Worm (Caenorhabditis elegans) whole organism, young adult: ENCODE measurements around the gene Y71H2AM.6.

ENCODE experiments used
- B0019.2 ChIP-seq: fragments of 200-800 bp; sonication (Bioruptor generic); conservative IDR thresholded peaks from 2 replicates; pipeline ENCODE4 v1.3.6; 2022; ENCODE audit warnings: missing genetic modification reagents, missing genetic modification characterization, missing compliant biosample characterization
- B0035.1 ChIP-seq: sonication (generic microtip); optimal IDR thresholded peaks from 2 replicates; lab custom pipeline; 2016; ENCODE audit warnings: missing genetic modification characterization, mild to moderate bottlenecking, missing compliant biosample characterization, missing genotype, missing genetic modification reagents
- B0261.1 ChIP-seq: sonication (generic microtip); optimal IDR thresholded peaks from 2 replicates; lab custom pipeline; 2016; ENCODE audit warnings: mild to moderate bottlenecking, missing genetic modification characterization, moderate library complexity, missing compliant biosample characterization
- C06A6.2 ChIP-seq: fragments of 200-800 bp; sonication (Bioruptor generic); conservative IDR thresholded peaks from 2 replicates; pipeline ENCODE4 v1.3.6; 2022; ENCODE audit warnings: missing genetic modification characterization, missing compliant biosample characterization
- D2030.7 ChIP-seq: fragments of 200-800 bp; sonication (Bioruptor generic); IDR thresholded peaks from 2 replicates; pipeline ENCODE4 v1.3.6; 2022; ENCODE audit warnings: missing genetic modification reagents, missing genetic modification characterization, missing compliant biosample characterization
- F23B12.7 ChIP-seq: sonication (generic microtip); optimal IDR thresholded peaks from 2 replicates; lab custom pipeline; 2017; ENCODE audit warnings: missing genetic modification characterization, mild to moderate bottlenecking, missing compliant biosample characterization, antibody characterized with exemption, moderate library complexity; ENCODE audit not compliant: insufficient read depth
- F37B4.10 ChIP-seq: fragments of 200-800 bp; sonication (Bioruptor generic); IDR thresholded peaks from 2 replicates; pipeline ENCODE4 v1.3.6; 2022; ENCODE audit warnings: missing genetic modification characterization, missing compliant biosample characterization
- F49E8.2 ChIP-seq: sonication (generic microtip); optimal IDR thresholded peaks from 3 replicates; lab custom pipeline; 2017; ENCODE audit warnings: missing genetic modification characterization, mild to moderate bottlenecking, missing compliant biosample characterization, antibody characterized with exemption, moderate library complexity; ENCODE audit not compliant: insufficient read depth
- T07F8.4 ChIP-seq: sonication (generic microtip); optimal IDR thresholded peaks from 2 replicates; lab custom pipeline; 2016; ENCODE audit warnings: mild to moderate bottlenecking, missing genetic modification characterization, moderate library complexity, missing compliant biosample characterization
- Y56A3A.18 ChIP-seq: fragments of 200-800 bp; sonication (Bioruptor generic); IDR thresholded peaks from 2 replicates; pipeline ENCODE4 v1.3.6; 2022; ENCODE audit warnings: missing genetic modification reagents, missing genetic modification characterization, missing compliant biosample characterization
- Y67H2A.10 ChIP-seq: fragments of 200-800 bp; sonication (Bioruptor generic); conservative IDR thresholded peaks from 2 replicates; pipeline ENCODE4 v1.3.6; 2022; ENCODE audit warnings: missing genetic modification reagents, missing genetic modification characterization, missing compliant biosample characterization
- aptf-2 ChIP-seq: fragments of 200-800 bp; sonication (Bioruptor generic); conservative IDR thresholded peaks from 2 replicates; pipeline ENCODE4 v1.3.6; 2022; ENCODE audit warnings: missing genetic modification reagents, missing genetic modification characterization, missing compliant biosample characterization
- attf-6 ChIP-seq: fragments of 200-800 bp; sonication (Bioruptor generic); IDR thresholded peaks from 2 replicates; pipeline ENCODE4 v1.3.6; 2022; ENCODE audit warnings: missing genetic modification reagents, missing genetic modification characterization, missing compliant biosample characterization
- bed-2 ChIP-seq: fragments of 200-800 bp; sonication (Bioruptor generic); IDR thresholded peaks from 2 replicates; pipeline ENCODE4 v1.3.6; 2022; ENCODE audit warnings: missing genetic modification reagents, missing genetic modification characterization, missing compliant biosample characterization
- cebp-1 ChIP-seq, 2 experiments: fragments of 200-800 bp in 1 of 2; sonication (Bioruptor generic) in 1 of 2; sonication (generic microtip) in 1 of 2; IDR thresholded peaks in 1 of 2; optimal IDR thresholded peaks in 1 of 2; 2 replicates each; pipeline versions ENCODE4 v1.3.6 to Lab custom; 2017 to 2022; ENCODE audit warnings: missing compliant biosample characterization in 2 of 2, missing genetic modification characterization in 2 of 2, mild to moderate bottlenecking in 1 of 2, missing genetic modification reagents in 1 of 2, moderate library complexity in 1 of 2
- ceh-40 ChIP-seq: fragments of 200-800 bp; sonication (Bioruptor generic); IDR thresholded peaks from 2 replicates; pipeline ENCODE4 v1.3.6; 2022; ENCODE audit warnings: missing genetic modification characterization, missing compliant biosample characterization
- chd-7 ChIP-seq: sonication (generic microtip); optimal IDR thresholded peaks from 2 replicates; lab custom pipeline; 2016; ENCODE audit warnings: mild to moderate bottlenecking, missing genetic modification characterization, moderate library complexity, missing compliant biosample characterization
- efl-1 ChIP-seq: fragments of 150-350 bp; optimal IDR thresholded peaks from 2 replicates; lab custom pipeline; 2014; ENCODE audit warnings: missing biosample characterization, missing genetic modification reagents, missing genetic modification characterization
- ekl-4 ChIP-seq: fragments of 200-800 bp; sonication (Bioruptor generic); IDR thresholded peaks from 2 replicates; pipeline ENCODE4 v1.3.6; 2022; ENCODE audit warnings: missing genetic modification reagents, missing genetic modification characterization, missing compliant biosample characterization
- fkh-3 ChIP-seq: sonication (generic microtip); optimal IDR thresholded peaks from 2 replicates; lab custom pipeline; 2016; ENCODE audit warnings: mild to moderate bottlenecking, missing genetic modification characterization, missing compliant biosample characterization
- him-1 ChIP-seq: sonication (generic microtip); optimal IDR thresholded peaks from 2 replicates; lab custom pipeline; 2016; ENCODE audit warnings: missing genotype, missing genetic modification reagents, missing genetic modification characterization, missing compliant biosample characterization
- hlh-26 ChIP-seq: fragments of 200-800 bp; sonication (Bioruptor generic); conservative IDR thresholded peaks from 2 replicates; pipeline ENCODE4 v1.3.6; 2022; ENCODE audit warnings: missing genetic modification reagents, missing genetic modification characterization, missing compliant biosample characterization
- hmg-1.2 ChIP-seq: fragments of 200-800 bp; sonication (Bioruptor generic); IDR thresholded peaks from 2 replicates; pipeline ENCODE4 v1.3.6; 2022; ENCODE audit warnings: missing genetic modification reagents, missing genetic modification characterization, missing compliant biosample characterization
- lin-26 ChIP-seq: fragments of 200-800 bp; sonication (Bioruptor generic); IDR thresholded peaks from 2 replicates; pipeline ENCODE4 v1.3.6; 2022; ENCODE audit warnings: missing genetic modification reagents, missing genetic modification characterization, missing compliant biosample characterization
- lin-40 ChIP-seq: sonication (generic microtip); optimal IDR thresholded peaks from 2 replicates; lab custom pipeline; 2016; ENCODE audit warnings: missing genetic modification characterization, mild to moderate bottlenecking, missing compliant biosample characterization, missing genotype, missing genetic modification reagents
- lin-54 ChIP-seq: fragments of 200-800 bp; sonication (Bioruptor generic); optimal IDR thresholded peaks from 2 replicates; lab custom pipeline; 2018; ENCODE audit warnings: mild to moderate bottlenecking, missing genetic modification characterization, missing compliant biosample characterization
- lsl-1 ChIP-seq: fragments of 200-800 bp; sonication (Bioruptor generic); optimal IDR thresholded peaks from 2 replicates; lab custom pipeline; 2018; ENCODE audit warnings: mild to moderate bottlenecking, missing genetic modification characterization, moderate library complexity, missing compliant biosample characterization
- lsy-27 ChIP-seq: sonication (generic microtip); optimal IDR thresholded peaks from 2 replicates; lab custom pipeline; 2017; ENCODE audit warnings: missing genetic modification characterization, mild to moderate bottlenecking, missing compliant biosample characterization, antibody characterized with exemption, missing genotype, borderline replicate concordance; ENCODE audit not compliant: insufficient read depth
- madf-10 ChIP-seq: sonication (generic microtip); optimal IDR thresholded peaks from 2 replicates; lab custom pipeline; 2016; ENCODE audit warnings: mild to moderate bottlenecking, missing genetic modification characterization, missing compliant biosample characterization
- madf-8 ChIP-seq: fragments of 200-800 bp; sonication (Bioruptor generic); conservative IDR thresholded peaks from 2 replicates; pipeline ENCODE4 v1.3.6; 2022; ENCODE audit warnings: missing genetic modification reagents, missing genetic modification characterization, missing compliant biosample characterization
- mel-28 ChIP-seq: sonication (generic microtip); optimal IDR thresholded peaks from 2 replicates; lab custom pipeline; 2016; ENCODE audit warnings: borderline replicate concordance, mild to moderate bottlenecking, missing genetic modification characterization, missing compliant biosample characterization
- mes-4 ChIP-seq: sonication (generic microtip); optimal IDR thresholded peaks from 2 replicates; lab custom pipeline; 2016; ENCODE audit warnings: missing genotype, missing genetic modification characterization, missing compliant biosample characterization
- nhr-27 ChIP-seq: fragments of 200-800 bp; sonication (Bioruptor generic); optimal IDR thresholded peaks from 2 replicates; lab custom pipeline; 2018; ENCODE audit warnings: mild to moderate bottlenecking, missing genetic modification characterization, moderate library complexity, missing compliant biosample characterization
- pha-4 ChIP-seq: fragments of 150-350 bp; sonication (generic microtip); optimal IDR thresholded peaks from 2 replicates; lab custom pipeline; 2014; ENCODE audit warnings: missing biosample characterization, missing genetic modification reagents, missing genetic modification characterization
- rec-8 ChIP-seq, 2 experiments: sonication (generic microtip); optimal IDR thresholded peaks; 2 replicates each; lab custom pipeline; 2016; ENCODE audit warnings: mild to moderate bottlenecking in 2 of 2, missing genetic modification characterization in 2 of 2, missing genetic modification reagents in 2 of 2, missing genotype in 2 of 2, missing biosample characterization in 1 of 2, missing compliant biosample characterization in 1 of 2, moderate library complexity in 1 of 2
- repo-1 ChIP-seq: sonication (generic microtip); optimal IDR thresholded peaks from 2 replicates; lab custom pipeline; 2017; ENCODE audit warnings: mild to moderate bottlenecking, missing genetic modification characterization, missing compliant biosample characterization
- sdz-38 ChIP-seq: sonication (generic microtip); optimal IDR thresholded peaks from 2 replicates; lab custom pipeline; 2016; ENCODE audit warnings: missing genotype, missing genetic modification characterization, missing compliant biosample characterization
- snpc-1.3 ChIP-seq: sonication (generic microtip); optimal IDR thresholded peaks from 2 replicates; lab custom pipeline; 2017; ENCODE audit warnings: missing genetic modification characterization, mild to moderate bottlenecking, missing compliant biosample characterization, antibody characterized with exemption, moderate library complexity, missing genotype, missing genetic modification reagents; ENCODE audit not compliant: insufficient read depth
- sptf-2 ChIP-seq: fragments of 200-800 bp; sonication (Bioruptor generic); optimal IDR thresholded peaks from 2 replicates; lab custom pipeline; 2018; ENCODE audit warnings: mild to moderate bottlenecking, missing genetic modification characterization, missing compliant biosample characterization
- tbx-9 ChIP-seq: sonication (generic microtip); optimal IDR thresholded peaks from 2 replicates; lab custom pipeline; 2016; ENCODE audit warnings: borderline replicate concordance, missing genetic modification characterization, inconsistent platforms, missing compliant biosample characterization
- unc-62 ChIP-seq: fragments of 150-350 bp; optimal IDR thresholded peaks from 2 replicates; lab custom pipeline; 2014; ENCODE audit warnings: missing biosample characterization, missing genetic modification reagents, missing genetic modification characterization
- xnd-1 ChIP-seq: sonication (generic microtip); optimal IDR thresholded peaks from 2 replicates; lab custom pipeline; 2016; ENCODE audit warnings: missing genotype, missing genetic modification reagents, missing genetic modification characterization, missing compliant biosample characterization
- zfh-2 ChIP-seq: fragments of 200-800 bp; sonication (Bioruptor generic); conservative IDR thresholded peaks from 2 replicates; pipeline ENCODE4 v1.3.6; 2022; ENCODE audit warnings: missing genetic modification reagents, missing genetic modification characterization, missing compliant biosample characterization
- zim-3 ChIP-seq: sonication (generic microtip); optimal IDR thresholded peaks from 2 replicates; lab custom pipeline; 2017; ENCODE audit warnings: mild to moderate bottlenecking, missing genetic modification characterization, moderate library complexity, missing compliant biosample characterization
- ztf-25 ChIP-seq: fragments of 200-800 bp; sonication (Bioruptor generic); IDR thresholded peaks from 2 replicates; pipeline ENCODE4 v1.3.6; 2022; ENCODE audit warnings: missing genetic modification reagents, missing genetic modification characterization, missing compliant biosample characterization
- ztf-26 ChIP-seq: sonication (generic microtip); optimal IDR thresholded peaks from 2 replicates; lab custom pipeline; 2017; ENCODE audit warnings: missing genetic modification characterization, missing compliant biosample characterization
- ztf-28 ChIP-seq: fragments of 200-800 bp; sonication (Bioruptor generic); IDR thresholded peaks from 2 replicates; pipeline ENCODE4 v1.3.6; 2022; ENCODE audit warnings: missing genetic modification reagents, missing genetic modification characterization, missing compliant biosample characterization

Y71H2AM.6 gene

DNA sequence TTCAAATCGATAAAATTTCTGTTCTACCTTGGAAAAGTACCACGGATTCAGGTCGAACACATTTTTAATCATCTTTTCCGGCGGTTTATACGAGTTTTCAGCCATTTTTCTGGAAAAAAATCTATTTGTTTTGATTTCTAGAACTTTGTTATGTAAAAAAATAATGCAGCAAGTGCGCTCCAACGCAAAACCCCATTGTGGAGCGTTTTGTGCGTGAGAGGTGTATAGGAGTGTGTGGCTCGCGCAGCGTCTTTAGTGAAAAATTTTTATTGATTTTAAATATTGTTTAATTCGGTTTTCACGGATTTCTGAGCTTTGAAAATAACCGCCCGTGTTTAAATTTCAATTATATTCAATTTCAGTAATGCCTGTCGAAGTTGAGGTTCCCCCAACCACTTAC is 5.0 kb downstream of the Y71H2AM.6 start, which contains the start of gene Y71H2AM.20 (continued):
- no peak for TF ChIP-seq mel-28 (tag; lab: Kevin White, UChicago)
- TF ChIP-seq zfh-2 (GFP tag; lab: Robert Waterston, UW), result no peak
- TF ChIP-seq lsl-1, result peak; percentile 92
- no peak for TF ChIP-seq mes-4 (tag; lab: Kevin White, UChicago)
- no peak for TF ChIP-seq Y56A3A.18 (GFP tag; lab: Robert Waterston, UW)
- TF ChIP-seq sdz-38, result no peak
- no peak for TF ChIP-seq B0035.1 (tag; lab: Kevin White, UChicago)
- no peak for TF ChIP-seq F37B4.10 (GFP tag; lab: Robert Waterston, UW)
- 0 out of 2 replicates have a peak, but pooled peaks have one; percentile 24 for TF ChIP-seq C06A6.2
- 0 out of 2 replicates have a peak, but pooled peaks have one; percentile 8 for TF ChIP-seq aptf-2 (GFP tag; lab: Robert Waterston, UW)
- peak; percentile 93 for TF ChIP-seq D2030.7 (GFP tag; lab: Robert Waterston, UW)
- TF ChIP-seq zim-3 (tag; lab: Kevin White, UChicago), result no peak
- peak; percentile 89 for TF ChIP-seq Y67H2A.10 (GFP tag; lab: Robert Waterston, UW)
- peak; percentile 67 for TF ChIP-seq chd-7 (tag; lab: Kevin White, UChicago)
- TF ChIP-seq hmg-1.2 (GFP tag; lab: Robert Waterston, UW), result peak; percentile 76
- peak; percentile 79 for TF ChIP-seq madf-8 (GFP tag; lab: Robert Waterston, UW)
- peak; percentile 72 for TF ChIP-seq ztf-26 (tag; lab: Kevin White, UChicago)
- TF ChIP-seq fkh-3 (tag; lab: Kevin White, UChicago), result no peak
- TF ChIP-seq B0019.2 (GFP tag; lab: Robert Waterston, UW), result peak; percentile 85
- TF ChIP-seq ceh-40 (GFP tag; lab: Robert Waterston, UW), result no peak
- TF ChIP-seq lin-40 (tag; lab: Kevin White, UChicago), result peak; percentile 92
- TF ChIP-seq bed-2 (GFP tag; lab: Robert Waterston, UW), result no peak
- no peak for TF ChIP-seq nhr-27 (tag; lab: Kevin White, UChicago)
- TF ChIP-seq him-1 (tag; lab: Kevin White, UChicago), result no peak
- TF ChIP-seq rec-8 (tag; optimal IDR thresholded peaks at IDR 0.05; lab: Kevin White, UChicago), result peak in 1 of 2 experiments; percentile 13
- TF ChIP-seq lsy-27, result peak; percentile 69
- peak; percentile 98 for TF ChIP-seq F23B12.7 (tag; lab: Kevin White, UChicago)
- no peak for TF ChIP-seq sptf-2
- peak; percentile 95 for TF ChIP-seq ekl-4 (GFP tag; lab: Robert Waterston, UW)
- TF ChIP-seq snpc-1.3 (tag; lab: Kevin White, UChicago), result peak; percentile 95
- TF ChIP-seq hlh-26, result no peak
- no peak for TF ChIP-seq ztf-25 (GFP tag; lab: Robert Waterston, UW)
- TF ChIP-seq madf-10, result peak; percentile 87
- TF ChIP-seq xnd-1 (tag; lab: Kevin White, UChicago), result peak; percentile 49
- TF ChIP-seq F49E8.2 (tag; lab: Kevin White, UChicago), result peak; percentile 85
- peak; percentile 76; the same call in 1 of the 2 replicates for TF ChIP-seq lin-26 (GFP tag; lab: Robert Waterston, UW)
- TF ChIP-seq T07F8.4, result peak; percentile 45
- 0 out of 2 replicates have a peak, but pooled peaks have one; percentile 16 for TF ChIP-seq attf-6
- peak; percentile 1 for TF ChIP-seq B0261.1 (tag; lab: Kevin White, UChicago)
- peak; percentile 54; the same call in 1 of the 2 replicates for TF ChIP-seq cebp-1 (GFP tag; IDR thresholded peaks at IDR 0.05; lab: Robert Waterston, UW)
- TF ChIP-seq cebp-1 (tag; optimal IDR thresholded peaks at IDR 0.05; lab: Kevin White, UChicago), result peak; percentile 90
- peak; percentile 97 for TF ChIP-seq pha-4 (tag; lab: Kevin White, UChicago)
- no peak for TF ChIP-seq tbx-9 (tag; lab: Kevin White, UChicago)
- peak; percentile 62 for TF ChIP-seq unc-62 (GFP tag; lab: Kevin White, UChicago)
- TF ChIP-seq repo-1 (tag; lab: Kevin White, UChicago), result no peak
- peak; percentile 86 for TF ChIP-seq efl-1 (GFP tag; lab: Kevin White, UChicago)
- TF ChIP-seq ztf-28 (GFP tag; lab: Robert Waterston, UW), result peak; percentile 82; the same call in 1 of the 2 replicates
- peak; percentile 94 for TF ChIP-seq lin-54 (GFP tag; lab: Kevin White, UChicago)
